In the genomic region with DNA sequence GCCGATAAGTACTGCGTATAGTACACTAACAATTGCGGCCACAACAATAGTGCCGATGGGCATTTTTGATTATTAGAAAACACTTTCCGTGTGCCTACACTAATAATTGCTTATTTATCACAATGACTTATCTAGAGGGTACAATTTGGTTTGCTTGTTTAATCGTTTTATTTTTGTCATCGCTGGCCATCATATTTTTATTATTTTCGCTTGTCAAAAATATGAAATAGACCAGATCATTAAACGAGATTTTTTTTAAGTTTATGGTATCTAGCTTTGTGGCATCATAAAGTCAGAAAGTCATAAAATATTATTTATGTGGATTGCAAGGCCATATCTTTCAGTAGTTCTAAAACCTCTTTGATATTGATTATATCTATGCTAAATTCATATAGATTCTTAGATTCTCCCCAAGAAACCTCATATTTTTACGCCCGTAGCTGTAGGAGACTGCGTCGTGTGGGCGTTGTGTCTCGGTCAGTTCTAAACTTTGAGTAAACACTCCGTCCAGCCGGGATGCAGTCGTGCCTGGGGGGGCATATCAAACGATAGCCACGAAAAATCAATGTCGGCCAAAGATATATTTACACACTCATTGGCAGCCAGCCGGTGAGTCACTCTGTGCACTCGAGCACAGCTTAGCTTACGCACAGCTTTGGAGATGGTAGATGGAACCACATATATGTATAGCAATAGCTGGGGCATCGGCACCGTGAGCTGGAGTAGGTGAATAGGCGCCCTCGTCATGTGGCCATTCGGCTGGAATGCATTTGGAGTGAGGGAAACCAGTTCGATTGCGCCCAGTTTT, we compare ENCODE assay signal across 2 fruit fly cellular contexts.
A peak's percentile ranks its signal among the peaks of the same experiment; 100 is the strongest.
TF ChIP-seq lines count a peak whose summit lies in the region.

No protein-coding gene starts in this region.

TF ChIP-seq in whole organism, embryonic, 481 proteins besides CTCF, POLR2A, EP300 and RAD21 (continued from another document and continues in another):
- TF ChIP-seq CG12659 (GFP tag; optimal IDR thresholded peaks at IDR 0.05; lab: Kevin White, UChicago): peak; percentile 11
- no peak for TF ChIP-seq Tbp (GFP tag; optimal IDR thresholded peaks at IDR 0.05; lab: Kevin White, UChicago)
- TF ChIP-seq vvl (GFP tag; IDR thresholded peaks at IDR 0.05; lab: Robert Waterston, UW): peak; percentile 50
- TF ChIP-seq Oli (tag; optimal IDR thresholded peaks at IDR 0.05; lab: Kevin White, UChicago): peak; percentile 46
- 0 out of 3 replicates have a peak, but pooled peaks have one; percentile 17 for TF ChIP-seq CG11695 (GFP tag; IDR thresholded peaks at IDR 0.05; lab: Robert Waterston, UW)
- TF ChIP-seq CG8388 (GFP tag; optimal IDR thresholded peaks at IDR 0.05; lab: Kevin White, UChicago): peak; percentile 10
- peak; percentile 41 for TF ChIP-seq grau (tag; optimal IDR thresholded peaks at IDR 0.05; lab: Kevin White, UChicago)
- TF ChIP-seq CG12104 (GFP tag; optimal IDR thresholded peaks at IDR 0.05; lab: Kevin White, UChicago): no peak
- peak; percentile 7 for TF ChIP-seq cwo (GFP tag; optimal IDR thresholded peaks at IDR 0.05; lab: Kevin White, UChicago)
- TF ChIP-seq MESR4 (GFP tag; optimal IDR thresholded peaks at IDR 0.05; lab: Kevin White, UChicago): no peak
- peak; percentile 12 to 54 for TF ChIP-seq bsh (GFP tag; optimal IDR thresholded peaks at IDR 0.05; lab: Kevin White, UChicago)
- peak; percentile 18 for TF ChIP-seq CG8924 (tag; optimal IDR thresholded peaks at IDR 0.05; lab: Kevin White, UChicago)
- peak; percentile 2 for TF ChIP-seq Dad (GFP tag; optimal IDR thresholded peaks at IDR 0.05; lab: Kevin White, UChicago)
- no peak for TF ChIP-seq E2f2 (GFP tag; IDR thresholded peaks at IDR 0.05; lab: Robert Waterston, UW)
- peak; percentile 12 for TF ChIP-seq pho (GFP tag; optimal IDR thresholded peaks at IDR 0.05; lab: Kevin White, UChicago)
- peak; percentile 47 for TF ChIP-seq Hsf (GFP tag; optimal IDR thresholded peaks at IDR 0.05; lab: Kevin White, UChicago)
- peak; percentile 62 for TF ChIP-seq CG10979 (tag; optimal IDR thresholded peaks at IDR 0.05; lab: Kevin White, UChicago)
- TF ChIP-seq Ravus (GFP tag; IDR thresholded peaks at IDR 0.05; lab: Robert Waterston, UW): no peak
- TF ChIP-seq Bgb (GFP tag; IDR thresholded peaks at IDR 0.05; lab: Robert Waterston, UW; ENCODE audit: partially characterized antibody): no peak
- no peak for TF ChIP-seq CG12769 (tag; optimal IDR thresholded peaks at IDR 0.05; lab: Kevin White, UChicago)
- TF ChIP-seq CG30431 (GFP tag; optimal IDR thresholded peaks at IDR 0.05; lab: Kevin White, UChicago): peak; percentile 9
- TF ChIP-seq Opbp (GFP tag; IDR thresholded peaks at IDR 0.05; lab: Robert Waterston, UW; ENCODE audit: partially characterized antibody): no peak
- TF ChIP-seq sens (GFP tag; lab: Kevin White, UChicago): peak; percentile 82
- peak; percentile 24 for TF ChIP-seq ind (GFP tag; optimal IDR thresholded peaks at IDR 0.05; lab: Kevin White, UChicago)
- TF ChIP-seq CG2116 (GFP tag; optimal IDR thresholded peaks at IDR 0.05; lab: Kevin White, UChicago): no peak
- TF ChIP-seq shn (GFP tag; optimal IDR thresholded peaks at IDR 0.05; lab: Kevin White, UChicago): peak; percentile 2
- peak; percentile 46 for TF ChIP-seq CG2712 (tag; optimal IDR thresholded peaks at IDR 0.05; lab: Kevin White, UChicago)
- TF ChIP-seq sens-2 (GFP tag; IDR thresholded peaks at IDR 0.05; lab: Robert Waterston, UW): no peak
- peak; percentile 49 for TF ChIP-seq dmrt99B (tag; optimal IDR thresholded peaks at IDR 0.05; lab: Kevin White, UChicago)
- TF ChIP-seq CG6813 (GFP tag; optimal IDR thresholded peaks at IDR 0.05; lab: Kevin White, UChicago): peak; percentile 10
- peak; percentile 1 for TF ChIP-seq CG3281 (GFP tag; optimal IDR thresholded peaks at IDR 0.05; lab: Kevin White, UChicago)
- TF ChIP-seq Dip2 (GFP tag; IDR thresholded peaks at IDR 0.05; lab: Robert Waterston, UW): no peak
- peak; percentile 43 for TF ChIP-seq CoRest (tag; optimal IDR thresholded peaks at IDR 0.05; lab: Kevin White, UChicago)
- peak in 1 of 2 experiments; percentile 25 for TF ChIP-seq dpn (GFP tag; optimal IDR thresholded peaks at IDR 0.05; lab: Kevin White, UChicago)
- TF ChIP-seq CG31365 (tag; optimal IDR thresholded peaks at IDR 0.05; lab: Kevin White, UChicago): no peak
- TF ChIP-seq unpg (GFP tag; optimal IDR thresholded peaks at IDR 0.05; lab: Kevin White, UChicago): peak; percentile 56
- peak; percentile 11 for TF ChIP-seq pnt (GFP tag; optimal IDR thresholded peaks at IDR 0.05; lab: Kevin White, UChicago)
- TF ChIP-seq exex (tag; optimal IDR thresholded peaks at IDR 0.05; lab: Kevin White, UChicago): peak; percentile 21
- peak; percentile 42 for TF ChIP-seq fd96Cb (tag; optimal IDR thresholded peaks at IDR 0.05; lab: Kevin White, UChicago)
- TF ChIP-seq Elba2 (GFP tag; optimal IDR thresholded peaks at IDR 0.05; lab: Kevin White, UChicago): no peak
- TF ChIP-seq az2 (GFP tag; optimal IDR thresholded peaks at IDR 0.05; lab: Kevin White, UChicago): peak; percentile 2
- no peak for TF ChIP-seq sim (GFP tag; IDR thresholded peaks at IDR 0.05; lab: Robert Waterston, UW)
- TF ChIP-seq CG18262 (tag; optimal IDR thresholded peaks at IDR 0.05; lab: Kevin White, UChicago): peak; percentile 60
- TF ChIP-seq CG34376 (GFP tag; optimal IDR thresholded peaks at IDR 0.05; lab: Kevin White, UChicago): no peak
- no peak for TF ChIP-seq Atf-2 (GFP tag; optimal IDR thresholded peaks at IDR 0.05; lab: Kevin White, UChicago)
- peak; percentile 14 for TF ChIP-seq CG18599 (GFP tag; optimal IDR thresholded peaks at IDR 0.05; lab: Kevin White, UChicago)
- peak; percentile 48 for TF ChIP-seq CG9727 (GFP tag; optimal IDR thresholded peaks at IDR 0.05; lab: Kevin White, UChicago)
- peak; percentile 57 for TF ChIP-seq CG2120 (GFP tag; optimal IDR thresholded peaks at IDR 0.05; lab: Kevin White, UChicago)
- TF ChIP-seq org-1 (GFP tag; optimal IDR thresholded peaks at IDR 0.05; lab: Kevin White, UChicago): peak; percentile 4
- peak; percentile 38 for TF ChIP-seq CG6254 (GFP tag; optimal IDR thresholded peaks at IDR 0.05; lab: Kevin White, UChicago)
- TF ChIP-seq CG10209 (GFP tag; optimal IDR thresholded peaks at IDR 0.05; lab: Kevin White, UChicago): peak; percentile 19
- peak; percentile 64 for TF ChIP-seq CG2678 (tag; optimal IDR thresholded peaks at IDR 0.05; lab: Kevin White, UChicago)
- TF ChIP-seq dimm (GFP tag; IDR thresholded peaks at IDR 0.05; lab: Robert Waterston, UW): no peak
- peak; percentile 45; the same call in 1 of the 3 replicates for TF ChIP-seq so (GFP tag; IDR thresholded peaks at IDR 0.05; lab: Robert Waterston, UW)
- no peak for TF ChIP-seq CG16863 (GFP tag; optimal IDR thresholded peaks at IDR 0.05; lab: Kevin White, UChicago)
- no peak for TF ChIP-seq CG32772 (GFP tag; IDR thresholded peaks at IDR 0.05; lab: Robert Waterston, UW)
- TF ChIP-seq sna (GFP tag; IDR thresholded peaks at IDR 0.05; lab: Robert Waterston, UW; ENCODE audit: partially characterized antibody): no peak
- TF ChIP-seq Med (GFP tag; lab: Kevin White, UChicago): peak; percentile 86
- no peak for TF ChIP-seq Trl (optimal IDR thresholded peaks at IDR 0.05; lab: Kevin White, UChicago)
- TF ChIP-seq Trl (GFP tag; optimal IDR thresholded peaks at IDR 0.05; lab: Kevin White, UChicago): no peak
- TF ChIP-seq slou (GFP tag; optimal IDR thresholded peaks at IDR 0.05; lab: Kevin White, UChicago): peak; percentile 11
- no peak for TF ChIP-seq gce (GFP tag; IDR thresholded peaks at IDR 0.05; lab: Robert Waterston, UW)

TF ChIP-seq in whole organism, prepupa, 60 proteins besides CTCF, POLR2A, EP300 and RAD21 (continued from another document):
- TF ChIP-seq fd59A (GFP tag; optimal IDR thresholded peaks at IDR 0.05; lab: Kevin White, UChicago): peak; percentile 55
